Worm (Caenorhabditis elegans) whole organism, midembryonic: Measurements from ENCODE around the gene F35E8.2.

ENCODE experiments used
- T22C8.4 ChIP-seq: fragments of 200-800 bp; sonication (Bioruptor generic); IDR thresholded peaks from 2 replicates; pipeline ENCODE4 v1.3.6; 2022; ENCODE audit warnings: missing genetic modification characterization, missing compliant biosample characterization
- klf-2 ChIP-seq: fragments of 200-800 bp; sonication (Bioruptor generic); conservative IDR thresholded peaks from 2 replicates; pipeline ENCODE4 v1.3.6; 2022; ENCODE audit warnings: missing genetic modification reagents, missing genetic modification characterization, missing compliant biosample characterization

ce11 chrV:15896671-15897070 lies 8.8 kb upstream of the F35E8.2 start, which contains the start of gene nhr-213:
- TF ChIP-seq T22C8.4 (GFP tag; lab: Robert Waterston, UW) (no peak), klf-2 (GFP tag; lab: Robert Waterston, UW) (no peak)
